Worm (Caenorhabditis elegans) whole organism, L1 larva: ENCODE measurements around the gene Y56A3A.22.

Source experiments
- efl-1 ChIP-seq, 4 experiments: fragments of 150-350 bp; optimal IDR thresholded peaks in 3 of 4; peaks in 1 of 4; 1 replicate in 1 of 4; 2 replicates in 3 of 4; lab custom pipeline; 2014; ENCODE audit warnings: missing biosample characterization in 2 of 4, missing genetic modification characterization in 2 of 4, missing genetic modification reagents in 2 of 4
- efl-3 ChIP-seq: fragments of 200-800 bp; sonication (Bioruptor generic); optimal IDR thresholded peaks from 2 replicates; lab custom pipeline; 2018; ENCODE audit warnings: mild to moderate bottlenecking, missing genetic modification characterization, missing compliant biosample characterization
- fos-1 ChIP-seq: fragments of 150-350 bp; optimal IDR thresholded peaks from 2 replicates; lab custom pipeline; 2014; ENCODE audit warnings: missing biosample characterization, missing genetic modification characterization

- no peak for TF ChIP-seq efl-1 (optimal IDR thresholded peaks at IDR 0.05; lab: Kevin White, UChicago)
- no peak for TF ChIP-seq efl-1 (GFP tag; optimal IDR thresholded peaks at IDR 0.05 in 1 of 2; lab: Kevin White, UChicago)
- TF ChIP-seq efl-3 (GFP tag; lab: Kevin White, UChicago): no peak
- no peak for TF ChIP-seq fos-1 (tag; lab: Kevin White, UChicago)
These were observed 28.6 kb upstream of the Y56A3A.22 start, which contains the start of gene Y56A3A.41 for ce11 chrIII:11892939-11893338.
